Fruit fly (Drosophila melanogaster): ENCODE data around the gene CG32638.

The CG32638 gene

DNA sequence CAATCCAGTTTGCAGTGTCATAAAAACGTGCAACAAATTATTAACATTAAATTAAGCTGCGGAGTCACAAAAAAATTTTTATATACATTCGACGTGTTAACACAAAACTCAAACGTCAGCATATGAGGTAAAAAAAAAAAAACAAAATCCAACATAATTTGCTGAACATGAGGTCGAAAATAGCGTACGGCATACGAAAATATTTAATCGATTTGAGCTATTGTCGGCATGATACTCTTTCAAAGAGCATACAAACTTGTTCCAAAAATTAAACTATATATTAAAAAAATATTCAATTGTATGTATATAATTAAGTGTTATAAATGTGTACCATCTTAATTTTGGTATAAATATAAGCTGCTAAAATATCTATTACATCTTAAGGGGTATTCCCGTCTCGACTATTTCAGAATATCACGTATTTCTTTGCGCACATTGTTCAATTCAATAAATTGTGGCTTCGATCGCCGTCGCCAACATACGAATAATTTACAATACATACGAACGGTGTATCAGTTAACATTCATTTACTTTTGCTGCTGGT is 18.9 kb downstream of the CG32638 start (continued):
- TF ChIP-seq ap (GFP tag; IDR thresholded peaks at IDR 0.05) (peak; percentile 47; the same call in 1 of the 2 replicates), sc (optimal IDR thresholded peaks at IDR 0.05) (no peak), sc (GFP tag; optimal IDR thresholded peaks at IDR 0.05) (no peak), Pdp1 (GFP tag; optimal IDR thresholded peaks at IDR 0.05) (no peak), Nf-YA (GFP tag; IDR thresholded peaks at IDR 0.05) (0 out of 2 replicates have a peak, but pooled peaks have one; percentile 28), zf30C (GFP tag; optimal IDR thresholded peaks at IDR 0.05) (no peak), lola (GFP tag; optimal IDR thresholded peaks at IDR 0.05) (no peak), CG7928 (GFP tag; optimal IDR thresholded peaks at IDR 0.05) (no peak), Sry-β (GFP tag; optimal IDR thresholded peaks at IDR 0.05) (no peak), CG15011 (GFP tag; optimal IDR thresholded peaks at IDR 0.05) (peak; percentile 29), Fer1 (GFP tag; optimal IDR thresholded peaks at IDR 0.05) (peak; percentile 55), Lim3 (GFP tag; IDR thresholded peaks at IDR 0.05) (peak; percentile 41; the same call in 1 of the 2 replicates), CG18599 (GFP tag; optimal IDR thresholded peaks at IDR 0.05) (peak; percentile 57), CG17385 (GFP tag; optimal IDR thresholded peaks at IDR 0.05) (peak; percentile 47), Asciz (GFP tag; optimal IDR thresholded peaks at IDR 0.05) (no peak), CG4360 (GFP tag; IDR thresholded peaks at IDR 0.05) (no peak), CG12391 (tag; optimal IDR thresholded peaks at IDR 0.05) (peak; percentile 68), maf-S (GFP tag; optimal IDR thresholded peaks at IDR 0.05) (no peak), zen2 (GFP tag; IDR thresholded peaks at IDR 0.05; ENCODE audit: partially characterized antibody) (no peak), gem (tag; optimal IDR thresholded peaks at IDR 0.05) (peak; percentile 80), ssp (GFP tag; IDR thresholded peaks at IDR 0.05) (0 out of 2 replicates have a peak, but pooled peaks have one; percentile 23), pb (GFP tag; optimal IDR thresholded peaks at IDR 0.05) (no peak), CG15601 (tag; optimal IDR thresholded peaks at IDR 0.05) (no peak), lab (GFP tag; optimal IDR thresholded peaks at IDR 0.05) (peak; percentile 71), Oli (tag; optimal IDR thresholded peaks at IDR 0.05) (peak; percentile 57), CG34422 (GFP tag; IDR thresholded peaks at IDR 0.05) (peak; percentile 41; the same call in 1 of the 3 replicates), zfh1 (GFP tag; IDR thresholded peaks at IDR 0.05) (peak; percentile 42; the same call in 1 of the 3 replicates), Dad (GFP tag; optimal IDR thresholded peaks at IDR 0.05) (no peak), Mad (GFP tag; optimal IDR thresholded peaks at IDR 0.05) (no peak), Ada2b (GFP tag; IDR thresholded peaks at IDR 0.05) (peak; percentile 57), CG13624 (GFP tag; optimal IDR thresholded peaks at IDR 0.05) (no peak), dysf (GFP tag; IDR thresholded peaks at IDR 0.05) (peak; percentile 75), eve (GFP tag; optimal IDR thresholded peaks at IDR 0.05) (no peak), ase (GFP tag; IDR thresholded peaks at IDR 0.05) (0 out of 3 replicates have a peak, but pooled peaks have one; percentile 31), kay (GFP tag; optimal IDR thresholded peaks at IDR 0.05) (no peak), vvl (GFP tag; IDR thresholded peaks at IDR 0.05) (peak; percentile 66), cas (GFP tag; IDR thresholded peaks at IDR 0.05) (no peak), yki (optimal IDR thresholded peaks at IDR 0.05) (no peak), bcd (GFP tag; optimal IDR thresholded peaks at IDR 0.05) (peak; percentile 34), Med (GFP tag) (peak; percentile 29), bsh (GFP tag; optimal IDR thresholded peaks at IDR 0.05) (peak in 1 of 2 experiments; percentile 48), gcm2 (GFP tag; optimal IDR thresholded peaks at IDR 0.05) (no peak), CG14050 (GFP tag; IDR thresholded peaks at IDR 0.05) (0 out of 3 replicates have a peak, but pooled peaks have one; percentile 20), sob (GFP tag; IDR thresholded peaks at IDR 0.05) (0 out of 2 replicates have a peak, but pooled peaks have one; percentile 46), Atf6 (GFP tag; IDR thresholded peaks at IDR 0.05) (peak; percentile 71; the same call in 1 of the 2 replicates), Abd-B (GFP tag; optimal IDR thresholded peaks at IDR 0.05) (peak; percentile 35), CG10147 (GFP tag; optimal IDR thresholded peaks at IDR 0.05) (peak; percentile 16), HHEX (GFP tag; optimal IDR thresholded peaks at IDR 0.05) (peak; percentile 37), E2f1 (GFP tag; IDR thresholded peaks at IDR 0.05) (peak; percentile 43), CG9727 (GFP tag; optimal IDR thresholded peaks at IDR 0.05) (peak; percentile 15)
